Worm (Caenorhabditis elegans) whole organism, L3 larva: ENCODE data around the gene F27D9.7.

ENCODE experiments used
- ama-1 ChIP-seq: fragments of 150-350 bp; optimal IDR thresholded peaks from 2 replicates; lab custom pipeline; 2018
- egl-27 ChIP-seq: sonication (generic microtip); optimal IDR thresholded peaks from 4 replicates; lab custom pipeline; 2017; ENCODE audit warnings: missing biosample characterization, missing genetic modification reagents, missing genetic modification characterization
- elt-1 ChIP-seq: fragments of 150-350 bp; optimal IDR thresholded peaks from 2 replicates; lab custom pipeline; 2014; ENCODE audit warnings: missing biosample characterization, missing genetic modification characterization
- fkh-10 ChIP-seq: sonication (generic microtip); optimal IDR thresholded peaks from 2 replicates; lab custom pipeline; 2017; ENCODE audit warnings: missing biosample characterization, missing genetic modification reagents, missing genetic modification characterization
- mdl-1 ChIP-seq: fragments of 150-350 bp; optimal IDR thresholded peaks from 2 replicates; lab custom pipeline; 2014; ENCODE audit warnings: missing biosample characterization, missing genetic modification characterization
- nhr-237 ChIP-seq: fragments of 150-350 bp; optimal IDR thresholded peaks from 2 replicates; lab custom pipeline; 2014; ENCODE audit warnings: missing biosample characterization, missing genetic modification characterization
- nhr-28 ChIP-seq: fragments of 150-350 bp; optimal IDR thresholded peaks from 2 replicates; lab custom pipeline; 2014; ENCODE audit warnings: missing biosample characterization, missing genetic modification characterization
- pha-4 ChIP-seq: fragments of 150-350 bp; optimal IDR thresholded peaks from 2 replicates; lab custom pipeline; 2014; ENCODE audit warnings: missing biosample characterization, missing genetic modification reagents, missing genetic modification characterization
- skn-1 ChIP-seq: fragments of 150-350 bp; optimal IDR thresholded peaks from 2 replicates; lab custom pipeline; 2014; ENCODE audit warnings: missing biosample characterization, missing genetic modification characterization
- snpc-4 ChIP-seq: fragments of 150-350 bp; optimal IDR thresholded peaks from 2 replicates; lab custom pipeline; 2014; ENCODE audit warnings: missing biosample characterization, missing genetic modification characterization
- unc-39 ChIP-seq: sonication (generic microtip); optimal IDR thresholded peaks from 4 replicates; lab custom pipeline; 2017; ENCODE audit warnings: missing biosample characterization, missing genetic modification characterization
- ztf-11 ChIP-seq: fragments of 150-350 bp; optimal IDR thresholded peaks from 2 replicates; lab custom pipeline; 2014; ENCODE audit warnings: missing biosample characterization, missing genetic modification characterization

DNA sequence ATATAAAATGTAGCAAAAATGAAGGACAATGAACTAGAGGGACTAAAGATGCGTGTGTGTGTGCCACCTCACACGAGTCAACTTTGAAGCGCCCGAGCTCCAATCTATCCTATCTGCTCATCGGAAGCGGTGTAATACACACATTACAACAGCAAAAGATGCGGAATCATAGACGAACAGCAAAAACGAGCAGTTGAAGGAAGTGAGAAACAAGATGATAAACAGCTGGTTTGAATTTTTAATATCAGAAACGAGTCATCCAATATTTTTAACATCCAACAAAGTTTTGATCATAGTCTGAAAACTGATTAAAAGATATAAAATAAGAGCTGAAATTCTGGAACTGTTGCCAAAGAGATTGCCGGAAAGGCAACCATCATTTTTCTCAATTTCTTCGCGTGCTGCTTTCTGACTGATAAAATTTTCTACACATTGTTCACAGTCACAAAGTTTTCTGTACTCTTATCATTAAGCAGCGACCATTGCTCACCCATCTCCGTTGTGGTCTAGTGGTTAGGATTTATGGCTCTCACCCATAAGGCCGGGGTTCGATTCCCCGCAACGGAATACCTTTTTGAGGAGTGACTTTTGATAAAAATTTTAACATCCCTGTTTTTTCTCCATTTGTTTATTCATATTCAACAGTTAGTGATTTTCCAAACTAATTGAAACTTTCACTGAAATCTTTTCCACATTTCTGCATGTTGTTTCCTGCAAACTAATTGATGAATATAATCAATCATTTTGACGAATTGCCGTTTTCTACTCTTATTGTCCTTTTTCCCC lies 10.2 kb upstream of the F27D9.7 start, which contains the start of gene stn-2:
- no peak for TF ChIP-seq elt-1
- TF ChIP-seq ztf-11: no peak
- no peak for TF ChIP-seq nhr-28 (tag; lab: Kevin White, UChicago)
- peak; percentile 20 for TF ChIP-seq pha-4
- no peak for TF ChIP-seq nhr-237
- TF ChIP-seq mdl-1 (tag; lab: Kevin White, UChicago): no peak
- TF ChIP-seq snpc-4 (tag; lab: Kevin White, UChicago): no peak
- no peak for TF ChIP-seq ama-1 (lab: Kevin White, UChicago)
- TF ChIP-seq unc-39 (tag; lab: Kevin White, UChicago): no peak
- TF ChIP-seq skn-1 (tag; lab: Kevin White, UChicago): no peak
- no peak for TF ChIP-seq fkh-10 (GFP tag; lab: Kevin White, UChicago)
- no peak for TF ChIP-seq egl-27
